Worm (Caenorhabditis elegans) whole organism, L4 larva: ENCODE results near the gene ZC196.2.
A peak's percentile ranks its signal among the peaks of the same experiment; 100 is the strongest.

Experiments
- F26F4.8 ChIP-seq: fragments of 200-800 bp; sonication (Bioruptor generic); conservative IDR thresholded peaks from 2 replicates; pipeline ENCODE4 v1.3.6; 2022; ENCODE audit warnings: missing genetic modification characterization, missing compliant biosample characterization
- F44E2.7 ChIP-seq: fragments of 200-800 bp; sonication (Bioruptor generic); IDR thresholded peaks from 2 replicates; pipeline ENCODE4 v2.1.2; 2022; ENCODE audit warnings: missing genetic modification characterization, missing compliant biosample characterization
- R02D3.7 ChIP-seq: fragments of 150-350 bp; sonication (generic microtip); optimal IDR thresholded peaks from 3 replicates; lab custom pipeline; 2014; ENCODE audit warnings: missing biosample characterization, missing genetic modification characterization
- Y5F2A.4 ChIP-seq: fragments of 200-800 bp; sonication (Bioruptor generic); optimal IDR thresholded peaks from 2 replicates; lab custom pipeline; 2018; ENCODE audit warnings: mild to moderate bottlenecking, missing genetic modification characterization, missing compliant biosample characterization
- Y75B8A.6 ChIP-seq: fragments of 200-800 bp; sonication (Bioruptor generic); IDR thresholded peaks from 2 replicates; pipeline ENCODE4 v1.3.6; 2022; ENCODE audit warnings: missing genetic modification reagents, missing genetic modification characterization, missing compliant biosample characterization
- ZK546.5 ChIP-seq, 2 experiments: sonication (generic microtip); optimal IDR thresholded peaks; 2 replicates each; lab custom pipeline; 2017; ENCODE audit warnings: missing biosample characterization in 2 of 2, missing genetic modification characterization in 2 of 2
- aha-1 ChIP-seq: fragments of 150-350 bp; peaks from one replicate; lab custom pipeline; 2014; ENCODE audit warnings: missing biosample characterization, missing genetic modification characterization
- aly-2 ChIP-seq: sonication (generic microtip); optimal IDR thresholded peaks from 2 replicates; lab custom pipeline; 2018; ENCODE audit warnings: missing biosample characterization, missing genetic modification characterization
- arid-1 ChIP-seq: fragments of 200-800 bp; sonication (Bioruptor generic); conservative IDR thresholded peaks from 2 replicates; pipeline ENCODE4 v1.3.6; 2022; ENCODE audit warnings: missing genetic modification reagents, missing genetic modification characterization, missing compliant biosample characterization
- attf-4 ChIP-seq: sonication (generic microtip); optimal IDR thresholded peaks from 3 replicates; lab custom pipeline; 2017; ENCODE audit warnings: missing biosample characterization, missing genetic modification characterization
- ceh-20 ChIP-seq: fragments of 200-800 bp; sonication (Bioruptor generic); IDR thresholded peaks from 2 replicates; pipeline ENCODE4 v1.3.6; 2022; ENCODE audit warnings: missing genetic modification reagents, missing genetic modification characterization, missing compliant biosample characterization
- ceh-44 ChIP-seq: fragments of 200-800 bp; sonication (Bioruptor generic); IDR thresholded peaks from 2 replicates; pipeline ENCODE4 v1.3.6; 2022; ENCODE audit warnings: missing genetic modification reagents, missing genetic modification characterization, missing compliant biosample characterization
- ces-1 ChIP-seq: fragments of 150-350 bp; sonication (generic microtip); optimal IDR thresholded peaks from 4 replicates; lab custom pipeline; 2014; ENCODE audit warnings: missing biosample characterization, missing genetic modification reagents, missing genetic modification characterization
- daf-12 ChIP-seq: fragments of 150-350 bp; optimal IDR thresholded peaks from 2 replicates; lab custom pipeline; 2014; ENCODE audit warnings: missing biosample characterization, missing genetic modification reagents, missing genetic modification characterization
- daf-19 ChIP-seq: fragments of 200-800 bp; sonication (Bioruptor generic); conservative IDR thresholded peaks from 2 replicates; pipeline ENCODE4 v1.3.6; 2022; ENCODE audit warnings: missing genetic modification characterization, missing compliant biosample characterization
- dmd-6 ChIP-seq: fragments of 200-800 bp; sonication (Bioruptor generic); IDR thresholded peaks from 2 replicates; pipeline ENCODE4 v1.3.6; 2022; ENCODE audit warnings: missing genetic modification reagents, missing genetic modification characterization, missing compliant biosample characterization
- dmd-8 ChIP-seq: fragments of 200-800 bp; sonication (Bioruptor generic); IDR thresholded peaks from 2 replicates; pipeline ENCODE4 v1.3.6; 2022; ENCODE audit warnings: missing genetic modification characterization, missing compliant biosample characterization
- dmd-9 ChIP-seq: fragments of 200-800 bp; sonication (Bioruptor generic); IDR thresholded peaks from 2 replicates; pipeline ENCODE4 v1.3.6; 2022; ENCODE audit warnings: missing genetic modification reagents, missing genetic modification characterization, missing compliant biosample characterization
- dpl-1 ChIP-seq: fragments of 150-350 bp; optimal IDR thresholded peaks from 2 replicates; lab custom pipeline; 2014; ENCODE audit warnings: missing biosample characterization, missing genetic modification reagents, missing genetic modification characterization
- dve-1 ChIP-seq: sonication (generic microtip); optimal IDR thresholded peaks from 2 replicates; lab custom pipeline; 2017; ENCODE audit warnings: antibody characterized with exemption, mild to moderate bottlenecking, missing genetic modification characterization, missing compliant biosample characterization; ENCODE audit not compliant: insufficient read depth
- egl-27 ChIP-seq: sonication (generic microtip); optimal IDR thresholded peaks from 3 replicates; lab custom pipeline; 2017; ENCODE audit warnings: missing biosample characterization, missing genetic modification reagents, missing genetic modification characterization
- fkh-10 ChIP-seq: fragments of 150-350 bp; optimal IDR thresholded peaks from 2 replicates; lab custom pipeline; 2014; ENCODE audit warnings: missing biosample characterization, missing genetic modification reagents, missing genetic modification characterization
- fos-1 ChIP-seq: fragments of 150-350 bp; optimal IDR thresholded peaks from 2 replicates; lab custom pipeline; 2014; ENCODE audit warnings: missing biosample characterization, missing genetic modification characterization
- gei-8 ChIP-seq: fragments of 200-800 bp; sonication (Bioruptor generic); optimal IDR thresholded peaks from 2 replicates; lab custom pipeline; 2018; ENCODE audit warnings: mild to moderate bottlenecking, missing genetic modification characterization, missing compliant biosample characterization
- hmg-1.1 ChIP-seq: fragments of 200-800 bp; sonication (Bioruptor generic); IDR thresholded peaks from 2 replicates; pipeline ENCODE4 v1.3.6; 2022; ENCODE audit warnings: missing genetic modification reagents, missing genetic modification characterization, missing compliant biosample characterization
- lim-7 ChIP-seq: fragments of 200-800 bp; sonication (Bioruptor generic); IDR thresholded peaks from 2 replicates; pipeline ENCODE4 v1.3.6; 2022; ENCODE audit warnings: missing genetic modification characterization, missing compliant biosample characterization
- lin-1 ChIP-seq: fragments of 200-800 bp; sonication (Bioruptor generic); IDR thresholded peaks from 2 replicates; pipeline ENCODE4 v1.3.6; 2022; ENCODE audit warnings: missing genetic modification reagents, missing genetic modification characterization, missing compliant biosample characterization
- lin-29 ChIP-seq: fragments of 200-800 bp; sonication (Bioruptor generic); IDR thresholded peaks from 2 replicates; pipeline ENCODE4 v1.3.6; 2022; ENCODE audit warnings: missing genetic modification reagents, missing genetic modification characterization, missing compliant biosample characterization
- madf-9 ChIP-seq: fragments of 200-800 bp; sonication (Bioruptor generic); conservative IDR thresholded peaks from 2 replicates; pipeline ENCODE4 v1.3.6; 2022; ENCODE audit warnings: missing genetic modification reagents, missing genetic modification characterization, missing compliant biosample characterization
- mdt-29 ChIP-seq: fragments of 200-800 bp; sonication (Bioruptor generic); IDR thresholded peaks from 2 replicates; pipeline ENCODE4 v1.3.6; 2022; ENCODE audit warnings: missing genetic modification reagents, missing genetic modification characterization, missing compliant biosample characterization
- mep-1 ChIP-seq: fragments of 150-350 bp; sonication (generic microtip); optimal IDR thresholded peaks from 3 replicates; lab custom pipeline; 2014; ENCODE audit warnings: missing biosample characterization, missing genetic modification characterization
- mxl-3 ChIP-seq: fragments of 200-800 bp; sonication (Bioruptor generic); optimal IDR thresholded peaks from 2 replicates; lab custom pipeline; 2018; ENCODE audit warnings: mild to moderate bottlenecking, missing genetic modification characterization, missing compliant biosample characterization
- nhr-102 ChIP-seq: sonication (generic microtip); optimal IDR thresholded peaks from 2 replicates; lab custom pipeline; 2016; ENCODE audit warnings: mild to moderate bottlenecking, missing genetic modification characterization, moderate library complexity, missing compliant biosample characterization
- nhr-11 ChIP-seq: fragments of 150-350 bp; optimal IDR thresholded peaks from 2 replicates; lab custom pipeline; 2014; ENCODE audit warnings: missing biosample characterization, missing genetic modification characterization
- nhr-237 ChIP-seq: sonication (generic microtip); optimal IDR thresholded peaks from 2 replicates; lab custom pipeline; 2017; ENCODE audit warnings: missing biosample characterization, missing genetic modification characterization
- nhr-25 ChIP-seq: sonication (generic microtip); optimal IDR thresholded peaks from 2 replicates; lab custom pipeline; 2017; ENCODE audit warnings: missing genetic modification characterization, mild to moderate bottlenecking, missing compliant biosample characterization, antibody characterized with exemption, moderate library complexity, borderline replicate concordance; ENCODE audit not compliant: insufficient read depth
- nhr-28 ChIP-seq: fragments of 150-350 bp; optimal IDR thresholded peaks from 2 replicates; lab custom pipeline; 2014; ENCODE audit warnings: missing biosample characterization, missing genetic modification characterization
- nhr-42 ChIP-seq: fragments of 200-800 bp; sonication (Bioruptor generic); IDR thresholded peaks from 2 replicates; pipeline ENCODE4 v1.3.6; 2022; ENCODE audit warnings: missing genetic modification characterization, missing compliant biosample characterization
- nhr-48 ChIP-seq: sonication (generic microtip); optimal IDR thresholded peaks from 2 replicates; lab custom pipeline; 2016; ENCODE audit warnings: mild to moderate bottlenecking, missing genetic modification characterization, missing compliant biosample characterization
- nhr-76 ChIP-seq: fragments of 150-350 bp; optimal IDR thresholded peaks from 2 replicates; lab custom pipeline; 2014; ENCODE audit warnings: missing biosample characterization, missing genetic modification characterization
- nhr-77 ChIP-seq: fragments of 150-350 bp; optimal IDR thresholded peaks from 2 replicates; lab custom pipeline; 2014; ENCODE audit warnings: missing biosample characterization, missing genetic modification characterization
- pha-4 ChIP-seq, 2 experiments: fragments of 150-350 bp in 1 of 2; fragments of 200-800 bp in 1 of 2; sonication (Bioruptor generic) in 1 of 2; IDR thresholded peaks in 1 of 2; optimal IDR thresholded peaks in 1 of 2; 2 replicates each; pipeline versions ENCODE4 v1.3.6 to Lab custom; 2014 to 2022; ENCODE audit warnings: missing genetic modification characterization in 2 of 2, missing genetic modification reagents in 2 of 2, missing biosample characterization in 1 of 2, missing compliant biosample characterization in 1 of 2
- rbr-2 ChIP-seq: sonication (generic microtip); optimal IDR thresholded peaks from 2 replicates; lab custom pipeline; 2016; ENCODE audit warnings: missing genotype, missing genetic modification characterization, missing compliant biosample characterization
- saeg-2 ChIP-seq: fragments of 200-800 bp; sonication (Bioruptor generic); IDR thresholded peaks from 2 replicates; pipeline ENCODE4 v1.3.6; 2022; ENCODE audit warnings: missing genetic modification reagents, missing genetic modification characterization, missing compliant biosample characterization
- skn-1 ChIP-seq: fragments of 150-350 bp; optimal IDR thresholded peaks from 2 replicates; lab custom pipeline; 2014; ENCODE audit warnings: missing biosample characterization, missing genetic modification characterization
- spr-1 ChIP-seq: sonication (generic microtip); optimal IDR thresholded peaks from 2 replicates; lab custom pipeline; 2016; ENCODE audit warnings: mild to moderate bottlenecking, missing genetic modification characterization, missing compliant biosample characterization
- tag-97 ChIP-seq: fragments of 200-800 bp; sonication (Bioruptor generic); IDR thresholded peaks from 2 replicates; pipeline ENCODE4 v1.3.6; 2022; ENCODE audit warnings: missing genetic modification characterization, missing compliant biosample characterization
- tra-1 ChIP-seq: fragments of 200-800 bp; sonication (Bioruptor generic); IDR thresholded peaks from 2 replicates; pipeline ENCODE4 v1.3.6; 2022; ENCODE audit warnings: missing genetic modification reagents, missing genetic modification characterization, missing compliant biosample characterization
- unc-62 ChIP-seq, 3 experiments: fragments of 150-350 bp in 1 of 3; sonication (generic microtip); optimal IDR thresholded peaks in 2 of 3; peaks in 1 of 3; 1 replicate in 1 of 3; 2 replicates in 2 of 3; lab custom pipeline; 2014 to 2017; ENCODE audit warnings: missing biosample characterization in 3 of 3, missing genetic modification characterization in 3 of 3, missing genetic modification reagents in 3 of 3, missing genotype in 1 of 3
- zip-11 ChIP-seq: fragments of 200-800 bp; sonication (Bioruptor generic); IDR thresholded peaks from 2 replicates; pipeline ENCODE4 v1.3.6; 2022; ENCODE audit warnings: missing genetic modification characterization, missing compliant biosample characterization
- ztf-11 ChIP-seq: fragments of 150-350 bp; optimal IDR thresholded peaks from 2 replicates; lab custom pipeline; 2014; ENCODE audit warnings: missing biosample characterization, missing genetic modification characterization
- ztf-7 ChIP-seq: fragments of 150-350 bp; optimal IDR thresholded peaks from 2 replicates; lab custom pipeline; 2014; ENCODE audit warnings: missing biosample characterization, missing genetic modification characterization

ZC196.2 gene

ce11 chrV:8769154-8769553 lies 29.9 kb downstream of the ZC196.2 start (continued):
- TF ChIP-seq dmd-6 (GFP tag; lab: Robert Waterston, UW) (peak; percentile 95), tag-97 (GFP tag; lab: Robert Waterston, UW) (no peak), Y75B8A.6 (GFP tag; lab: Robert Waterston, UW) (no peak), skn-1 (no peak), daf-12 (tag; lab: Kevin White, UChicago) (no peak), spr-1 (tag; lab: Kevin White, UChicago) (no peak), hmg-1.1 (GFP tag; lab: Robert Waterston, UW) (no peak), mxl-3 (GFP tag; lab: Kevin White, UChicago) (peak; percentile 42), ces-1 (no peak), lin-1 (GFP tag; lab: Robert Waterston, UW) (peak; percentile 88), attf-4 (no peak), nhr-48 (peak; percentile 22), nhr-11 (no peak), arid-1 (GFP tag; lab: Robert Waterston, UW) (no peak), nhr-25 (no peak), mep-1 (tag; lab: Kevin White, UChicago) (no peak), lim-7 (GFP tag; lab: Robert Waterston, UW) (no peak), daf-19 (GFP tag; lab: Robert Waterston, UW) (no peak), nhr-28 (tag; lab: Kevin White, UChicago) (peak; percentile 82), unc-62 (GFP tag; optimal IDR thresholded peaks at IDR 0.05 in 1 of 2; lab: Kevin White, UChicago) (no peak), unc-62 (tag; optimal IDR thresholded peaks at IDR 0.05; lab: Kevin White, UChicago) (no peak), pha-4 (GFP tag; IDR thresholded peaks at IDR 0.05; lab: Robert Waterston, UW) (no peak), pha-4 (tag; optimal IDR thresholded peaks at IDR 0.05; lab: Kevin White, UChicago) (no peak), F44E2.7 (GFP tag; lab: Robert Waterston, UW) (no peak), nhr-237 (no peak), nhr-77 (tag; lab: Kevin White, UChicago) (peak; percentile 76), saeg-2 (GFP tag; lab: Robert Waterston, UW) (peak; percentile 79), aly-2 (tag; lab: Kevin White, UChicago) (no peak), ztf-11 (tag; lab: Kevin White, UChicago) (no peak), zip-11 (GFP tag; lab: Robert Waterston, UW) (no peak), nhr-102 (tag; lab: Kevin White, UChicago) (peak; percentile 54), tra-1 (peak; percentile 86), fkh-10 (no peak), ceh-44 (GFP tag; lab: Robert Waterston, UW) (no peak), gei-8 (no peak), madf-9 (GFP tag; lab: Robert Waterston, UW) (no peak), lin-29 (GFP tag; lab: Robert Waterston, UW) (no peak), fos-1 (tag; lab: Kevin White, UChicago) (no peak), Y5F2A.4 (no peak), ZK546.5 (tag; optimal IDR thresholded peaks at IDR 0.05; lab: Kevin White, UChicago) (no peak), egl-27 (tag; lab: Kevin White, UChicago) (no peak), rbr-2 (tag; lab: Kevin White, UChicago) (no peak), dmd-8 (no peak), R02D3.7 (no peak), nhr-76 (no peak), dve-1 (tag; lab: Kevin White, UChicago) (peak; percentile 80), dpl-1 (GFP tag; lab: Kevin White, UChicago) (no peak), nhr-42 (no peak), ceh-20 (GFP tag; lab: Robert Waterston, UW) (no peak), dmd-9 (GFP tag; lab: Robert Waterston, UW) (no peak), aha-1 (peak; percentile 66), F26F4.8 (no peak), ztf-7 (tag; lab: Kevin White, UChicago) (no peak), mdt-29 (GFP tag; lab: Robert Waterston, UW) (no peak)
